Fruit fly (Drosophila melanogaster) whole organism, embryonic: ENCODE results near the gene CG18081.

Source experiments
- Bteb2 ChIP-seq: fragments of 200-800 bp; sonication (Bioruptor generic); optimal IDR thresholded peaks from 2 replicates; lab custom pipeline; 2016; ENCODE audit warnings: missing biosample characterization, missing genetic modification characterization
- CG10209 ChIP-seq: fragments of 200-800 bp; sonication (Bioruptor generic); optimal IDR thresholded peaks from 3 replicates; lab custom pipeline; 2017; ENCODE audit warnings: missing biosample characterization, mild to moderate bottlenecking, missing genetic modification characterization, missing genetic modification reagents
- CG14050 ChIP-seq: fragments of 200-800 bp; sonication (Bioruptor generic); IDR thresholded peaks from 3 replicates; pipeline ENCODE4 v1.3.6; 2022; ENCODE audit warnings: missing biosample characterization, missing genetic modification characterization
- CG15011 ChIP-seq: fragments of 200-800 bp; sonication (Bioruptor generic); optimal IDR thresholded peaks from 3 replicates; lab custom pipeline; 2018; ENCODE audit warnings: missing biosample characterization, mild to moderate bottlenecking, missing genetic modification characterization
- CG15479 ChIP-seq: fragments of 200-800 bp; sonication (Bioruptor generic); optimal IDR thresholded peaks from 3 replicates; lab custom pipeline; 2019; ENCODE audit warnings: missing biosample characterization, mild to moderate bottlenecking, missing genetic modification characterization, moderate library complexity
- CG16863 ChIP-seq: fragments of 200-800 bp; sonication (Bioruptor generic); optimal IDR thresholded peaks from 3 replicates; lab custom pipeline; 2016; ENCODE audit warnings: missing biosample characterization, missing genetic modification characterization
- CG17186 ChIP-seq: fragments of 200-800 bp; sonication (Bioruptor generic); optimal IDR thresholded peaks from 3 replicates; lab custom pipeline; 2017; ENCODE audit warnings: missing biosample characterization, missing genetic modification reagents, missing genetic modification characterization
- CG17328 ChIP-seq: fragments of 200-800 bp; sonication (Bioruptor generic); IDR thresholded peaks from 2 replicates; pipeline ENCODE4 v1.3.6; 2022; ENCODE audit warnings: missing biosample characterization, missing genetic modification characterization
- CG17829 ChIP-seq: fragments of 200-800 bp; optimal IDR thresholded peaks from 2 replicates; lab custom pipeline; 2019; ENCODE audit warnings: missing biosample characterization, mild to moderate bottlenecking, missing genetic modification characterization, moderate library complexity
- CG1832 ChIP-seq: fragments of 200-800 bp; sonication (Bioruptor generic); optimal IDR thresholded peaks from 2 replicates; lab custom pipeline; 2017; ENCODE audit warnings: missing biosample characterization, mild to moderate bottlenecking, missing genetic modification characterization, inconsistent platforms
- CG2712 ChIP-seq: fragments of 200-800 bp; optimal IDR thresholded peaks from 3 replicates; lab custom pipeline; 2019; ENCODE audit warnings: missing biosample characterization, mild to moderate bottlenecking, missing genetic modification characterization, moderate library complexity
- CG2889 ChIP-seq: fragments of 200-800 bp; sonication (Bioruptor generic); IDR thresholded peaks from 3 replicates; pipeline ENCODE4 v1.3.6; 2022; ENCODE audit warnings: missing biosample characterization, missing genetic modification characterization
- CG3065 ChIP-seq: fragments of 200-800 bp; sonication (Bioruptor generic); optimal IDR thresholded peaks from 2 replicates; lab custom pipeline; 2016; ENCODE audit warnings: missing biosample characterization, missing genetic modification characterization
- CG43689 ChIP-seq: fragments of 200-800 bp; sonication (Bioruptor generic); IDR thresholded peaks from 2 replicates; pipeline ENCODE4 v1.3.6; 2022; ENCODE audit warnings: missing biosample characterization, missing genetic modification characterization
- CG6254 ChIP-seq: fragments of 200-800 bp; sonication (Bioruptor generic); optimal IDR thresholded peaks from 3 replicates; lab custom pipeline; 2017; ENCODE audit warnings: mild to moderate bottlenecking, missing biosample characterization, missing genetic modification reagents, missing genetic modification characterization
- CG7987 ChIP-seq: fragments of 200-800 bp; sonication (Bioruptor generic); optimal IDR thresholded peaks from 2 replicates; lab custom pipeline; 2018; ENCODE audit warnings: missing biosample characterization, mild to moderate bottlenecking, missing genetic modification characterization, moderate library complexity
- CTCF ChIP-seq: fragments of 200-800 bp; sonication (Bioruptor generic); optimal IDR thresholded peaks from 2 replicates; lab custom pipeline; 2017; ENCODE audit warnings: missing biosample characterization, mild to moderate bottlenecking, missing genetic modification characterization, moderate library complexity
- CkIIα-i1 ChIP-seq: fragments of 200-800 bp; sonication (Bioruptor generic); IDR thresholded peaks from 2 replicates; pipeline ENCODE4 v1.3.6; 2022; ENCODE audit warnings: missing biosample characterization, missing genetic modification characterization
- D ChIP-seq, 2 experiments: fragments of 200-800 bp in 1 of 2; fragments of >200 bp in 1 of 2; sonication (Bioruptor generic) in 1 of 2; optimal IDR thresholded peaks; 2 replicates in 1 of 2; 3 replicates in 1 of 2; lab custom pipeline; 2017; ENCODE audit warnings: mild to moderate bottlenecking in 1 of 2, missing biosample characterization in 1 of 2, missing genetic modification characterization in 1 of 2, missing genetic modification reagents in 1 of 2
- Dek ChIP-seq: fragments of 200-800 bp; sonication (Bioruptor generic); optimal IDR thresholded peaks from 3 replicates; lab custom pipeline; 2019; ENCODE audit warnings: missing biosample characterization, mild to moderate bottlenecking, missing genetic modification characterization, moderate library complexity
- HHEX ChIP-seq: fragments of 200-800 bp; sonication (Bioruptor generic); optimal IDR thresholded peaks from 3 replicates; lab custom pipeline; 2017; ENCODE audit warnings: missing biosample characterization, mild to moderate bottlenecking, missing genetic modification characterization, missing genetic modification reagents
- Hey ChIP-seq: fragments of 200-800 bp; sonication (Bioruptor generic); optimal IDR thresholded peaks from 3 replicates; lab custom pipeline; 2018; ENCODE audit warnings: missing biosample characterization, mild to moderate bottlenecking, missing genetic modification characterization
- MBD-R2 ChIP-seq: fragments of 200-800 bp; sonication (Bioruptor generic); IDR thresholded peaks from 2 replicates; pipeline ENCODE4 v1.3.6; 2022; ENCODE audit warnings: missing biosample characterization, missing genetic modification characterization
- Max ChIP-seq: fragments of 200-800 bp; sonication (Bioruptor generic); optimal IDR thresholded peaks from 2 replicates; lab custom pipeline; 2016; ENCODE audit warnings: missing biosample characterization, mild to moderate bottlenecking, missing genetic modification characterization
- NC2α ChIP-seq: fragments of 200-800 bp; sonication (Bioruptor generic); optimal IDR thresholded peaks from 2 replicates; lab custom pipeline; 2016; ENCODE audit warnings: missing biosample characterization, missing genetic modification characterization
- Optix ChIP-seq: fragments of 200-800 bp; sonication (Bioruptor generic); IDR thresholded peaks from 3 replicates; pipeline ENCODE4 v1.3.6; 2022; ENCODE audit warnings: missing biosample characterization, missing genetic modification characterization
- Usf ChIP-seq: fragments of 200-800 bp; sonication (Bioruptor generic); optimal IDR thresholded peaks from 2 replicates; lab custom pipeline; 2017; ENCODE audit warnings: missing genotype, missing biosample characterization, missing genetic modification characterization
- bbx ChIP-seq: fragments of 200-800 bp; sonication (Bioruptor generic); IDR thresholded peaks from 2 replicates; pipeline ENCODE4 v1.3.6; 2022; ENCODE audit warnings: missing biosample characterization, missing genetic modification characterization; ENCODE audit not compliant: partially characterized antibody
- bigmax ChIP-seq: fragments of 200-800 bp; sonication (Bioruptor generic); optimal IDR thresholded peaks from 2 replicates; lab custom pipeline; 2018; ENCODE audit warnings: missing biosample characterization, mild to moderate bottlenecking, missing genetic modification characterization
- cato ChIP-seq: fragments of 200-800 bp; sonication (Bioruptor generic); optimal IDR thresholded peaks from 2 replicates; lab custom pipeline; 2016; ENCODE audit warnings: missing biosample characterization, missing genetic modification characterization, borderline replicate concordance
- da ChIP-seq: fragments of 200-800 bp; sonication (Bioruptor generic); optimal IDR thresholded peaks from 2 replicates; lab custom pipeline; 2016; ENCODE audit warnings: missing biosample characterization, missing genetic modification characterization
- dan ChIP-seq: fragments of 200-800 bp; sonication (Bioruptor generic); IDR thresholded peaks from 2 replicates; pipeline ENCODE4 v1.3.6; 2022; ENCODE audit warnings: missing biosample characterization, missing genetic modification characterization
- ewg ChIP-seq: fragments of 200-800 bp; sonication (Bioruptor generic); optimal IDR thresholded peaks from 3 replicates; lab custom pipeline; 2017; ENCODE audit warnings: mild to moderate bottlenecking, missing biosample characterization, missing genetic modification reagents, missing genetic modification characterization
- exex ChIP-seq: fragments of 200-800 bp; sonication (Bioruptor generic); optimal IDR thresholded peaks from 4 replicates; lab custom pipeline; 2018; ENCODE audit warnings: missing biosample characterization, mild to moderate bottlenecking, missing genetic modification characterization, moderate library complexity
- eyg ChIP-seq: fragments of 200-800 bp; sonication (Bioruptor generic); optimal IDR thresholded peaks from 3 replicates; lab custom pipeline; 2016; ENCODE audit warnings: missing biosample characterization, missing genetic modification characterization
- fu2 ChIP-seq: fragments of 200-800 bp; sonication (Bioruptor generic); optimal IDR thresholded peaks from 2 replicates; lab custom pipeline; 2016; ENCODE audit warnings: missing biosample characterization, missing genetic modification characterization
- gcm ChIP-seq: fragments of 200-800 bp; sonication (Bioruptor generic); optimal IDR thresholded peaks from 2 replicates; lab custom pipeline; 2019; ENCODE audit warnings: missing biosample characterization, mild to moderate bottlenecking, missing genetic modification characterization, moderate library complexity
- gem ChIP-seq: fragments of 200-800 bp; sonication (Bioruptor generic); optimal IDR thresholded peaks from 2 replicates; lab custom pipeline; 2019; ENCODE audit warnings: missing biosample characterization, mild to moderate bottlenecking, missing genetic modification characterization, moderate library complexity
- hbn ChIP-seq: fragments of 200-800 bp; sonication (Bioruptor generic); IDR thresholded peaks from 2 replicates; pipeline ENCODE4 v1.3.6; 2022; ENCODE audit warnings: missing biosample characterization, missing genetic modification characterization; ENCODE audit not compliant: partially characterized antibody
- ind ChIP-seq: fragments of 200-800 bp; sonication (Bioruptor generic); optimal IDR thresholded peaks from 3 replicates; lab custom pipeline; 2016; ENCODE audit warnings: missing biosample characterization, missing genetic modification characterization
- maf-S ChIP-seq: fragments of 200-800 bp; sonication (Bioruptor generic); optimal IDR thresholded peaks from 2 replicates; lab custom pipeline; 2016; ENCODE audit warnings: missing biosample characterization, missing genetic modification characterization
- mirr ChIP-seq: fragments of 200-800 bp; sonication (Bioruptor generic); optimal IDR thresholded peaks from 3 replicates; lab custom pipeline; 2018; ENCODE audit warnings: missing biosample characterization, mild to moderate bottlenecking, missing genetic modification characterization
- otp ChIP-seq: fragments of 200-800 bp; sonication (Bioruptor generic); IDR thresholded peaks from 3 replicates; pipeline ENCODE4, ENCODE4 v1.3.6; 2022; ENCODE audit warnings: missing biosample characterization, missing genetic modification characterization
- pita ChIP-seq: fragments of 200-800 bp; sonication (Bioruptor generic); optimal IDR thresholded peaks from 2 replicates; lab custom pipeline; 2017; ENCODE audit warnings: missing biosample characterization, mild to moderate bottlenecking, missing genetic modification characterization
- sisA ChIP-seq: fragments of 200-800 bp; sonication (Bioruptor generic); IDR thresholded peaks from 2 replicates; pipeline ENCODE4 v1.3.6; 2022; ENCODE audit warnings: missing biosample characterization, missing genetic modification characterization
- sna ChIP-seq: fragments of 200-800 bp; sonication (Bioruptor generic); IDR thresholded peaks from 2 replicates; pipeline ENCODE4 v1.3.6; 2022; ENCODE audit warnings: missing biosample characterization, missing genetic modification characterization; ENCODE audit not compliant: partially characterized antibody
- tio ChIP-seq: fragments of 200-800 bp; sonication (Bioruptor generic); optimal IDR thresholded peaks from 2 replicates; lab custom pipeline; 2017; ENCODE audit warnings: missing biosample characterization, missing genetic modification characterization, inconsistent platforms
- ttk ChIP-seq: fragments of 200-800 bp; sonication (Bioruptor generic); IDR thresholded peaks from 2 replicates; pipeline ENCODE4 v2.1.2; 2022; ENCODE audit warnings: missing biosample characterization, missing genetic modification characterization
- tx ChIP-seq: fragments of 200-800 bp; sonication (Bioruptor generic); optimal IDR thresholded peaks from 2 replicates; lab custom pipeline; 2016; ENCODE audit warnings: missing biosample characterization, missing genetic modification characterization
- vfl ChIP-seq: fragments of 200-800 bp; sonication (Bioruptor generic); optimal IDR thresholded peaks from 2 replicates; lab custom pipeline; 2016; ENCODE audit warnings: missing biosample characterization, missing genetic modification characterization
- wor ChIP-seq: fragments of 200-800 bp; sonication (Bioruptor generic); IDR thresholded peaks from 2 replicates; pipeline ENCODE4 v1.3.6; 2022; ENCODE audit warnings: missing biosample characterization, missing genetic modification characterization

Gene CG18081

dm6 chr3L:15847655-15848054 is 12.5 kb upstream of the CG18081 start (continued):
- peak; percentile 39 for TF ChIP-seq tio (GFP tag; lab: Kevin White, UChicago)
- no peak for TF ChIP-seq hbn (GFP tag; lab: Robert Waterston, UW)
- no peak for TF ChIP-seq Max (GFP tag; lab: Kevin White, UChicago)
- TF ChIP-seq mirr (GFP tag; lab: Kevin White, UChicago), result no peak
- no peak for TF ChIP-seq Optix (GFP tag; lab: Robert Waterston, UW)
- TF ChIP-seq vfl, result no peak
- TF ChIP-seq maf-S (GFP tag; lab: Kevin White, UChicago), result no peak

- TF ChIP-seq CkIIα-i1, result no peak
- TF ChIP-seq otp (GFP tag; lab: Robert Waterston, UW), result no peak
- no peak for TF ChIP-seq bbx (GFP tag; lab: Robert Waterston, UW)
- TF ChIP-seq Usf (GFP tag; lab: Kevin White, UChicago), result no peak
- peak; percentile 38; the same call in 1 of the 2 replicates for TF ChIP-seq dan (GFP tag; lab: Robert Waterston, UW)
- TF ChIP-seq Hey (tag; lab: Kevin White, UChicago), result no peak
- TF ChIP-seq CG17829 (tag; lab: Kevin White, UChicago), result peak; percentile 46
- TF ChIP-seq CG17328 (GFP tag; lab: Robert Waterston, UW), result no peak
- TF ChIP-seq CG43689 (GFP tag; lab: Robert Waterston, UW), result no peak
- TF ChIP-seq wor, result no peak
- no peak for TF ChIP-seq exex (tag; lab: Kevin White, UChicago)
- no peak for TF ChIP-seq pita (GFP tag; lab: Kevin White, UChicago)
- TF ChIP-seq sisA (GFP tag; lab: Robert Waterston, UW), result no peak
- TF ChIP-seq ind, result no peak
- TF ChIP-seq eyg (GFP tag; lab: Kevin White, UChicago), result no peak
- TF ChIP-seq CG17186 (GFP tag; lab: Kevin White, UChicago), result no peak
- TF ChIP-seq CG15479 (GFP tag; lab: Kevin White, UChicago), result peak; percentile 66
- peak; percentile 14 for TF ChIP-seq gem (tag; lab: Kevin White, UChicago)
- TF ChIP-seq sna, result no peak
- TF ChIP-seq HHEX (GFP tag; lab: Kevin White, UChicago), result no peak
- no peak for TF ChIP-seq fu2
- TF ChIP-seq Dek, result no peak
- no peak for TF ChIP-seq CG6254
- TF ChIP-seq CG10209 (GFP tag; lab: Kevin White, UChicago), result no peak
- TF ChIP-seq ttk (GFP tag; lab: Robert Waterston, UW), result no peak
- TF ChIP-seq ewg (GFP tag; lab: Kevin White, UChicago), result no peak
- no peak for TF ChIP-seq CG15011 (GFP tag; lab: Kevin White, UChicago)
- no peak for TF ChIP-seq tx
- no peak for TF ChIP-seq CTCF (GFP tag; lab: Kevin White, UChicago)
- TF ChIP-seq NC2α (GFP tag; lab: Kevin White, UChicago), result no peak
- TF ChIP-seq CG14050, result no peak
- TF ChIP-seq CG2712 (tag; lab: Kevin White, UChicago), result peak; percentile 59
- TF ChIP-seq CG1832 (GFP tag; lab: Kevin White, UChicago), result no peak
- TF ChIP-seq D (optimal IDR thresholded peaks at IDR 0.05; lab: Kevin White, UChicago), result no peak
- TF ChIP-seq D (GFP tag; optimal IDR thresholded peaks at IDR 0.05; lab: Kevin White, UChicago), result no peak
- TF ChIP-seq CG3065 (GFP tag; lab: Kevin White, UChicago), result no peak
- TF ChIP-seq CG7987 (GFP tag; lab: Kevin White, UChicago), result no peak
- TF ChIP-seq da (GFP tag; lab: Kevin White, UChicago), result peak; percentile 51
- no peak for TF ChIP-seq gcm (GFP tag; lab: Kevin White, UChicago)
- no peak for TF ChIP-seq MBD-R2 (GFP tag; lab: Robert Waterston, UW)
- TF ChIP-seq CG2889 (GFP tag; lab: Robert Waterston, UW), result no peak
- no peak for TF ChIP-seq bigmax (GFP tag; lab: Kevin White, UChicago)
- no peak for TF ChIP-seq cato (GFP tag; lab: Kevin White, UChicago)
- no peak for TF ChIP-seq CG16863
- no peak for TF ChIP-seq Bteb2 (GFP tag; lab: Kevin White, UChicago)
Observed at dm6 chr3L:15847224-15847623, 12.0 kb upstream of the CG18081 start.
